Fruit fly (Drosophila melanogaster) whole organism, embryonic: ENCODE results near the gene CG31204.

Source experiments
- Adf1 ChIP-seq: fragments of 200-800 bp; sonication (Bioruptor generic); IDR thresholded peaks from 2 replicates; pipeline ENCODE4 v1.3.6; 2022; ENCODE audit warnings: missing biosample characterization, missing genetic modification characterization
- B-H2 ChIP-seq: fragments of 200-800 bp; sonication (Bioruptor generic); optimal IDR thresholded peaks from 2 replicates; lab custom pipeline; 2018; ENCODE audit warnings: missing biosample characterization, mild to moderate bottlenecking, missing genetic modification characterization
- Bdp1 ChIP-seq: fragments of 200-800 bp; sonication (Bioruptor generic); optimal IDR thresholded peaks from 3 replicates; lab custom pipeline; 2016; ENCODE audit warnings: missing biosample characterization, missing genetic modification characterization
- CG11696 ChIP-seq: fragments of 200-800 bp; sonication (Bioruptor generic); IDR thresholded peaks from 2 replicates; pipeline ENCODE4 v1.3.6; 2022; ENCODE audit warnings: missing biosample characterization, missing genetic modification characterization
- CG1233 ChIP-seq: fragments of 200-800 bp; sonication (Bioruptor generic); optimal IDR thresholded peaks from 4 replicates; lab custom pipeline; 2018; ENCODE audit warnings: missing biosample characterization, mild to moderate bottlenecking, missing genetic modification characterization
- CG12659 ChIP-seq: fragments of 200-800 bp; sonication (Bioruptor generic); optimal IDR thresholded peaks from 3 replicates; lab custom pipeline; 2017; ENCODE audit warnings: mild to moderate bottlenecking, missing biosample characterization, missing genetic modification reagents, missing genetic modification characterization
- CG13287 ChIP-seq: fragments of 200-800 bp; sonication (Bioruptor generic); IDR thresholded peaks from 2 replicates; pipeline ENCODE4 v1.3.6; 2022; ENCODE audit warnings: missing biosample characterization, missing genetic modification characterization; ENCODE audit not compliant: partially characterized antibody
- CG14014 ChIP-seq: fragments of 200-800 bp; sonication (Bioruptor generic); IDR thresholded peaks from 2 replicates; pipeline ENCODE4 v1.3.6; 2022; ENCODE audit warnings: missing biosample characterization, missing genetic modification characterization
- CG14860 ChIP-seq: fragments of 200-800 bp; sonication (Bioruptor generic); IDR thresholded peaks from 3 replicates; pipeline ENCODE4 v1.3.6; 2022; ENCODE audit warnings: missing biosample characterization, missing genetic modification characterization; ENCODE audit not compliant: partially characterized antibody
- CG15073 ChIP-seq: fragments of 200-800 bp; sonication (Bioruptor generic); optimal IDR thresholded peaks from 2 replicates; lab custom pipeline; 2016; ENCODE audit warnings: missing biosample characterization, missing genetic modification characterization
- CG16863 ChIP-seq: fragments of 200-800 bp; sonication (Bioruptor generic); optimal IDR thresholded peaks from 3 replicates; lab custom pipeline; 2016; ENCODE audit warnings: missing biosample characterization, missing genetic modification characterization
- CG17912 ChIP-seq: fragments of 200-800 bp; sonication (Bioruptor generic); optimal IDR thresholded peaks from 2 replicates; lab custom pipeline; 2018; ENCODE audit warnings: missing biosample characterization, mild to moderate bottlenecking, missing genetic modification characterization
- CG2712 ChIP-seq: fragments of 200-800 bp; optimal IDR thresholded peaks from 3 replicates; lab custom pipeline; 2019; ENCODE audit warnings: missing biosample characterization, mild to moderate bottlenecking, missing genetic modification characterization, moderate library complexity
- CG4707 ChIP-seq: fragments of 200-800 bp; sonication (Bioruptor generic); optimal IDR thresholded peaks from 2 replicates; lab custom pipeline; 2018; ENCODE audit warnings: missing biosample characterization, mild to moderate bottlenecking, missing genetic modification characterization, moderate library complexity
- CG4730 ChIP-seq: fragments of 200-800 bp; sonication (Bioruptor generic); IDR thresholded peaks from 2 replicates; pipeline ENCODE4 v1.3.6; 2022; ENCODE audit warnings: missing biosample characterization, missing genetic modification characterization
- CG7271 ChIP-seq: fragments of 200-800 bp; sonication (Bioruptor generic); optimal IDR thresholded peaks from 2 replicates; lab custom pipeline; 2018; ENCODE audit warnings: missing biosample characterization, mild to moderate bottlenecking, missing genetic modification characterization, moderate library complexity
- CG7556 ChIP-seq: fragments of 200-800 bp; sonication (Bioruptor generic); optimal IDR thresholded peaks from 2 replicates; lab custom pipeline; 2017; ENCODE audit warnings: missing biosample characterization, mild to moderate bottlenecking, missing genetic modification characterization
- CG7839 ChIP-seq: fragments of 200-800 bp; sonication (Bioruptor generic); optimal IDR thresholded peaks from 3 replicates; lab custom pipeline; 2018; ENCODE audit warnings: missing biosample characterization, mild to moderate bottlenecking, missing genetic modification characterization, moderate library complexity
- CG7987 ChIP-seq: fragments of 200-800 bp; sonication (Bioruptor generic); optimal IDR thresholded peaks from 2 replicates; lab custom pipeline; 2018; ENCODE audit warnings: missing biosample characterization, mild to moderate bottlenecking, missing genetic modification characterization, moderate library complexity
- Camta ChIP-seq: fragments of 200-800 bp; sonication (Bioruptor generic); optimal IDR thresholded peaks from 2 replicates; lab custom pipeline; 2016; ENCODE audit warnings: missing biosample characterization, missing genetic modification characterization
- Chrac-16 ChIP-seq: fragments of 200-800 bp; sonication (Bioruptor generic); optimal IDR thresholded peaks from 3 replicates; lab custom pipeline; 2016; ENCODE audit warnings: missing biosample characterization, missing genetic modification characterization
- Elba2 ChIP-seq: fragments of 200-800 bp; sonication (Bioruptor generic); optimal IDR thresholded peaks from 3 replicates; lab custom pipeline; 2016; ENCODE audit warnings: missing biosample characterization, missing genetic modification characterization
- HLH3B ChIP-seq: fragments of 200-800 bp; sonication (Bioruptor generic); IDR thresholded peaks from 2 replicates; pipeline ENCODE4 v1.3.6; 2022; ENCODE audit warnings: missing biosample characterization, missing genetic modification characterization
- HLH54F ChIP-seq: fragments of 200-800 bp; sonication (Bioruptor generic); optimal IDR thresholded peaks from 3 replicates; lab custom pipeline; 2016; ENCODE audit warnings: missing biosample characterization, missing genetic modification characterization
- Hr51 ChIP-seq, 2 experiments: fragments of 200-800 bp; sonication (Bioruptor generic); optimal IDR thresholded peaks; 2 replicates in 1 of 2; 3 replicates in 1 of 2; lab custom pipeline; 2016 to 2018; ENCODE audit warnings: missing biosample characterization in 2 of 2, missing genetic modification characterization in 2 of 2, mild to moderate bottlenecking in 1 of 2, moderate library complexity in 1 of 2
- MBD-R2 ChIP-seq: fragments of 200-800 bp; sonication (Bioruptor generic); IDR thresholded peaks from 2 replicates; pipeline ENCODE4 v1.3.6; 2022; ENCODE audit warnings: missing biosample characterization, missing genetic modification characterization
- NfI ChIP-seq: fragments of 200-800 bp; sonication (Bioruptor generic); optimal IDR thresholded peaks from 3 replicates; lab custom pipeline; 2018; ENCODE audit warnings: missing biosample characterization, mild to moderate bottlenecking, missing genetic modification characterization, moderate library complexity
- Optix ChIP-seq: fragments of 200-800 bp; sonication (Bioruptor generic); IDR thresholded peaks from 3 replicates; pipeline ENCODE4 v1.3.6; 2022; ENCODE audit warnings: missing biosample characterization, missing genetic modification characterization
- Rx ChIP-seq: fragments of 200-800 bp; sonication (Bioruptor generic); IDR thresholded peaks from 2 replicates; pipeline ENCODE4 v1.3.6; 2022; ENCODE audit warnings: missing biosample characterization, missing genetic modification characterization
- aop ChIP-seq: fragments of 200-800 bp; sonication (Bioruptor generic); IDR thresholded peaks from 2 replicates; pipeline ENCODE4 v1.3.6; 2022; ENCODE audit warnings: missing biosample characterization, missing genetic modification characterization
- az2 ChIP-seq: fragments of 200-800 bp; sonication (Bioruptor generic); optimal IDR thresholded peaks from 3 replicates; lab custom pipeline; 2016; ENCODE audit warnings: missing biosample characterization, missing genetic modification characterization
- caup ChIP-seq: fragments of 200-800 bp; sonication (Bioruptor generic); optimal IDR thresholded peaks from 3 replicates; lab custom pipeline; 2017; ENCODE audit warnings: missing biosample characterization, mild to moderate bottlenecking, missing genetic modification characterization, moderate library complexity; ENCODE audit not compliant: severe bottlenecking
- crp ChIP-seq, 2 experiments: fragments of 200-800 bp; sonication (Bioruptor generic); optimal IDR thresholded peaks; 2 replicates in 1 of 2; 3 replicates in 1 of 2; lab custom pipeline; 2017; ENCODE audit warnings: missing biosample characterization in 2 of 2, missing genetic modification characterization in 2 of 2, mild to moderate bottlenecking in 1 of 2, moderate library complexity in 1 of 2
- dan ChIP-seq: fragments of 200-800 bp; sonication (Bioruptor generic); IDR thresholded peaks from 2 replicates; pipeline ENCODE4 v1.3.6; 2022; ENCODE audit warnings: missing biosample characterization, missing genetic modification characterization
- eyg ChIP-seq: fragments of 200-800 bp; sonication (Bioruptor generic); optimal IDR thresholded peaks from 3 replicates; lab custom pipeline; 2016; ENCODE audit warnings: missing biosample characterization, missing genetic modification characterization
- fd64A ChIP-seq: fragments of 200-800 bp; sonication (Bioruptor generic); optimal IDR thresholded peaks from 3 replicates; lab custom pipeline; 2018; ENCODE audit warnings: missing biosample characterization, mild to moderate bottlenecking, missing genetic modification characterization
- fd96Cb ChIP-seq: fragments of 200-800 bp; sonication (Bioruptor generic); optimal IDR thresholded peaks from 2 replicates; lab custom pipeline; 2018; ENCODE audit warnings: missing biosample characterization, mild to moderate bottlenecking, missing genetic modification characterization, moderate library complexity
- grau ChIP-seq: fragments of 200-800 bp; optimal IDR thresholded peaks from 3 replicates; lab custom pipeline; 2019; ENCODE audit warnings: missing biosample characterization, mild to moderate bottlenecking, missing genetic modification characterization, moderate library complexity
- gt ChIP-seq: fragments of 200-800 bp; sonication (Bioruptor generic); IDR thresholded peaks from 2 replicates; pipeline ENCODE4 v1.3.6; 2022; ENCODE audit warnings: missing biosample characterization, missing genetic modification characterization
- h ChIP-seq: fragments of >200 bp; optimal IDR thresholded peaks from 2 replicates; lab custom pipeline; 2017
- luna ChIP-seq: fragments of 200-800 bp; sonication (Bioruptor generic); optimal IDR thresholded peaks from 2 replicates; lab custom pipeline; 2016; ENCODE audit warnings: missing biosample characterization, missing genetic modification characterization
- nom ChIP-seq: fragments of 200-800 bp; sonication (Bioruptor generic); optimal IDR thresholded peaks from 2 replicates; lab custom pipeline; 2017; ENCODE audit warnings: missing biosample characterization, missing genetic modification characterization, mild to moderate bottlenecking, moderate library complexity, missing genetic modification reagents
- phol ChIP-seq: fragments of 200-800 bp; sonication (Bioruptor generic); optimal IDR thresholded peaks from 3 replicates; lab custom pipeline; 2018; ENCODE audit warnings: missing biosample characterization, mild to moderate bottlenecking, missing genetic modification characterization, moderate library complexity
- pita ChIP-seq: fragments of 200-800 bp; sonication (Bioruptor generic); optimal IDR thresholded peaks from 2 replicates; lab custom pipeline; 2017; ENCODE audit warnings: missing biosample characterization, mild to moderate bottlenecking, missing genetic modification characterization
- pnt ChIP-seq: fragments of 200-800 bp; sonication (Bioruptor generic); optimal IDR thresholded peaks from 3 replicates; lab custom pipeline; 2016; ENCODE audit warnings: missing biosample characterization, missing genetic modification characterization
- salm ChIP-seq: fragments of 200-800 bp; sonication (Bioruptor generic); optimal IDR thresholded peaks from 2 replicates; lab custom pipeline; 2018; ENCODE audit warnings: missing biosample characterization, mild to moderate bottlenecking, missing genetic modification characterization
- sc ChIP-seq, 3 experiments: fragments of >200 bp in 2 of 3; fragments of 200-800 bp in 1 of 3; sonication (Bioruptor generic) in 1 of 3; optimal IDR thresholded peaks; 2 replicates in 2 of 3; 3 replicates in 1 of 3; lab custom pipeline; 2017; ENCODE audit warnings: mild to moderate bottlenecking in 1 of 3, missing biosample characterization in 1 of 3, missing genetic modification characterization in 1 of 3, missing genetic modification reagents in 1 of 3
- slbo ChIP-seq: fragments of 200-800 bp; sonication (Bioruptor generic); IDR thresholded peaks from 2 replicates; pipeline ENCODE4 v1.3.6; 2022; ENCODE audit warnings: missing biosample characterization, missing genetic modification characterization
- tgo ChIP-seq: fragments of 200-800 bp; sonication (Bioruptor generic); IDR thresholded peaks from 3 replicates; pipeline ENCODE4 v1.3.6; 2022; ENCODE audit warnings: missing biosample characterization, missing genetic modification characterization
- twi ChIP-seq: fragments of 200-800 bp; optimal IDR thresholded peaks from 2 replicates; lab custom pipeline; 2019; ENCODE audit warnings: missing biosample characterization, mild to moderate bottlenecking, missing genetic modification characterization, moderate library complexity

The CG31204 gene

DNA sequence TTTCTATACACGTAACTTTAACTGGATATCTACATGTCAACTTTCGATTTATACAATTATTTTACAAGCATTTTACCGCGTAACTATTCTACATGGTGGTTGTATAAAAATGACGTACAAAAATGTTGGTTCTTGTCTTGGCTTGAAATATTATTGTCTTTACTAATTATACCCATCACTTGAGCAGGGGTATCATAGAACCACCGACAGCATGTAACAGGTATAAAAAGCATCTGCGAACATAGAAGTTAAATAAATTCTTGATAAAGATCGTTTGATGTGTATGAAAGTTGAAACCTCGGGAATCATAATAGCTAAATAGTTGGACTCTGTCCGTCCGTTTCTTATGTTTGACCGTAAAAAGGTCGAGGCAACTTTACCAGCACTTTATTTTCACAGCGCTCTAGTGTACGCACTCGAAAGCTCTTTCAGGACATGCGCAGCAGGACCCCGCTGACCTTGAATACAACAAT, 12.1 kb downstream of the CG31204 start (continued):
- TF ChIP-seq Elba2 (GFP tag; lab: Kevin White, UChicago) (no peak), CG1233 (GFP tag; lab: Kevin White, UChicago) (no peak), Chrac-16 (GFP tag; lab: Kevin White, UChicago) (peak; percentile 28), Adf1 (GFP tag; lab: Robert Waterston, UW) (no peak), Hr51 (GFP tag; optimal IDR thresholded peaks at IDR 0.05; lab: Kevin White, UChicago) (peak; percentile 51 to 73), NfI (GFP tag; lab: Kevin White, UChicago) (peak; percentile 71), CG2712 (peak; percentile 39), CG12659 (GFP tag; lab: Kevin White, UChicago) (peak; percentile 49), CG14860 (GFP tag; lab: Robert Waterston, UW) (no peak), CG7556 (GFP tag; lab: Kevin White, UChicago) (peak; percentile 59), phol (tag; lab: Kevin White, UChicago) (peak; percentile 32), CG7271 (no peak), eyg (GFP tag; lab: Kevin White, UChicago) (peak; percentile 49), pita (GFP tag; lab: Kevin White, UChicago) (peak; percentile 80), salm (tag; lab: Kevin White, UChicago) (peak; percentile 33), Camta (GFP tag; lab: Kevin White, UChicago) (no peak), nom (GFP tag; lab: Kevin White, UChicago) (no peak), CG17912 (no peak), fd96Cb (tag; lab: Kevin White, UChicago) (no peak), twi (tag; lab: Kevin White, UChicago) (no peak), h (no peak), CG16863 (peak; percentile 53), grau (peak; percentile 69), dan (GFP tag; lab: Robert Waterston, UW) (no peak), CG7839 (peak; percentile 52), CG4707 (GFP tag; lab: Kevin White, UChicago) (peak; percentile 39), sc (optimal IDR thresholded peaks at IDR 0.05; lab: Kevin White, UChicago) (no peak), sc (GFP tag; optimal IDR thresholded peaks at IDR 0.05; lab: Kevin White, UChicago) (no peak), Bdp1 (peak; percentile 13), CG7987 (GFP tag; lab: Kevin White, UChicago) (no peak), MBD-R2 (peak; percentile 39; the same call in 1 of the 2 replicates), CG4730 (GFP tag; lab: Robert Waterston, UW) (0 out of 2 replicates have a peak, but pooled peaks have one; percentile 8), crp (GFP tag; optimal IDR thresholded peaks at IDR 0.05; lab: Kevin White, UChicago) (no peak), gt (no peak), Rx (peak; percentile 36; the same call in 1 of the 2 replicates), CG13287 (GFP tag; lab: Robert Waterston, UW) (peak; percentile 17; the same call in 1 of the 2 replicates), CG15073 (GFP tag; lab: Kevin White, UChicago) (no peak), HLH3B (GFP tag; lab: Robert Waterston, UW) (0 out of 2 replicates have a peak, but pooled peaks have one; percentile 19), az2 (peak; percentile 22), luna (no peak), caup (peak; percentile 40), B-H2 (GFP tag; lab: Kevin White, UChicago) (peak; percentile 43), fd64A (GFP tag; lab: Kevin White, UChicago) (no peak), pnt (GFP tag; lab: Kevin White, UChicago) (no peak), HLH54F (peak; percentile 76), tgo (GFP tag; lab: Robert Waterston, UW) (peak; percentile 30; the same call in 1 of the 3 replicates), slbo (GFP tag; lab: Robert Waterston, UW) (peak; percentile 78), CG14014 (GFP tag; lab: Robert Waterston, UW) (peak; percentile 47; the same call in 1 of the 2 replicates), Optix (GFP tag; lab: Robert Waterston, UW) (no peak; the same call in 2 of the 3 replicates), CG11696 (no peak), aop (GFP tag; lab: Robert Waterston, UW) (no peak)
